Worm (Caenorhabditis elegans): ENCODE measurements around the gene sart-3.

Gene sart-3

ce11 chrIV:11349747-11350146 is 17.0 kb upstream of the sart-3 start:
- TF ChIP-seq nhr-71 (tag; optimal IDR thresholded peaks at IDR 0.05) (peak; percentile 37), unc-98 (GFP tag; IDR thresholded peaks at IDR 0.05) (no peak), unc-130 (tag; optimal IDR thresholded peaks at IDR 0.05) (no peak), sup-37 (GFP tag; optimal IDR thresholded peaks at IDR 0.05) (no peak), nhr-47 (tag; optimal IDR thresholded peaks at IDR 0.05) (peak; percentile 53), nhr-237 (tag; optimal IDR thresholded peaks at IDR 0.05) (no peak), mef-2 (tag; optimal IDR thresholded peaks at IDR 0.05) (peak; percentile 7), ztf-11 (tag; optimal IDR thresholded peaks at IDR 0.05) (no peak), efl-3 (GFP tag; optimal IDR thresholded peaks at IDR 0.05) (no peak), unc-30 (tag; optimal IDR thresholded peaks at IDR 0.05) (no peak), pag-3 (tag; optimal IDR thresholded peaks at IDR 0.05; ENCODE audit: borderline replicate concordance, insufficient read depth) (no peak), fkh-4 (tag; optimal IDR thresholded peaks at IDR 0.05; ENCODE audit: borderline replicate concordance) (no peak), nhr-11 (tag; optimal IDR thresholded peaks at IDR 0.05) (no peak), ama-1 (optimal IDR thresholded peaks at IDR 0.05) (no peak), efl-1 (optimal IDR thresholded peaks at IDR 0.05) (no peak), efl-1 (GFP tag; optimal IDR thresholded peaks at IDR 0.05 in 1 of 2) (no peak), ceh-90 (tag; optimal IDR thresholded peaks at IDR 0.05) (no peak), nhr-12 (tag; optimal IDR thresholded peaks at IDR 0.05) (no peak), lin-14 (GFP tag; optimal IDR thresholded peaks at IDR 0.05) (peak; percentile 62), irx-1 (tag; optimal IDR thresholded peaks at IDR 0.05) (no peak), Y116A8C.19 (tag; optimal IDR thresholded peaks at IDR 0.05; ENCODE audit: borderline replicate concordance) (no peak), zag-1 (tag; optimal IDR thresholded peaks at IDR 0.05) (no peak), dsc-1 (tag; optimal IDR thresholded peaks at IDR 0.05) (peak; percentile 55), nhr-76 (tag; optimal IDR thresholded peaks at IDR 0.05) (no peak), mab-9 (GFP tag; IDR thresholded peaks at IDR 0.05) (no peak), egl-13 (tag; optimal IDR thresholded peaks at IDR 0.05) (no peak), hlh-17 (GFP tag; optimal IDR thresholded peaks at IDR 0.05; ENCODE audit: borderline replicate concordance) (no peak), unc-62 (GFP tag; optimal IDR thresholded peaks at IDR 0.05) (no peak), mep-1 (tag; optimal IDR thresholded peaks at IDR 0.05) (no peak), blmp-1 (tag; optimal IDR thresholded peaks at IDR 0.05) (no peak), unc-86 (tag; optimal IDR thresholded peaks at IDR 0.05) (peak; percentile 7), ces-1 (GFP tag; optimal IDR thresholded peaks at IDR 0.05) (no peak), ceh-82 (tag; optimal IDR thresholded peaks at IDR 0.05) (peak in 1 of 3 experiments; percentile 1), lsy-2 (tag; optimal IDR thresholded peaks at IDR 0.05) (peak; percentile 0 to 28), pqm-1 (tag; optimal IDR thresholded peaks at IDR 0.05) (no peak), mdl-1 (tag; optimal IDR thresholded peaks at IDR 0.05) (no peak), elt-2 (tag; optimal IDR thresholded peaks at IDR 0.05) (no peak), grh-1 (GFP tag; IDR thresholded peaks at IDR 0.05) (no peak)

- no peak for TF ChIP-seq pag-3 (tag; optimal IDR thresholded peaks at IDR 0.05; ENCODE audit: borderline replicate concordance, insufficient read depth)
- TF ChIP-seq nhr-84 (tag; optimal IDR thresholded peaks at IDR 0.05), result no peak
- peak; percentile 34 for TF ChIP-seq lin-14 (GFP tag; optimal IDR thresholded peaks at IDR 0.05)
- no peak for TF ChIP-seq nhr-77 (tag; optimal IDR thresholded peaks at IDR 0.05)
Observed at ce11 chrIV:11348822-11349221, 16.1 kb upstream of the sart-3 start.

- TF ChIP-seq dsc-1 (tag; optimal IDR thresholded peaks at IDR 0.05) (peak; percentile 63), Y116A8C.19 (tag; optimal IDR thresholded peaks at IDR 0.05; ENCODE audit: borderline replicate concordance) (no peak), egl-13 (tag; optimal IDR thresholded peaks at IDR 0.05) (no peak), sptf-1 (tag; optimal IDR thresholded peaks at IDR 0.05) (no peak), grh-1 (GFP tag; IDR thresholded peaks at IDR 0.05) (no peak), fos-1 (tag; optimal IDR thresholded peaks at IDR 0.05) (no peak), snpc-4 (tag; optimal IDR thresholded peaks at IDR 0.05) (no peak), C16A3.4 (tag; optimal IDR thresholded peaks at IDR 0.05) (no peak), lin-15B (tag; optimal IDR thresholded peaks at IDR 0.05) (no peak), lin-35 (GFP tag; optimal IDR thresholded peaks at IDR 0.05) (no peak), unc-62 (GFP tag; optimal IDR thresholded peaks at IDR 0.05) (no peak), fkh-8 (tag; optimal IDR thresholded peaks at IDR 0.05) (peak; percentile 57), unc-86 (tag; optimal IDR thresholded peaks at IDR 0.05) (no peak), nhr-47 (tag; optimal IDR thresholded peaks at IDR 0.05) (peak; percentile 11), mef-2 (tag; optimal IDR thresholded peaks at IDR 0.05) (peak; percentile 6), nhr-85 (tag) (no peak), nhr-20 (tag; optimal IDR thresholded peaks at IDR 0.05) (no peak), unc-130 (tag; optimal IDR thresholded peaks at IDR 0.05) (no peak)
Observed at ce11 chrIV:11347275-11347674, 14.5 kb upstream of the sart-3 start.

Measured in whole organism, L1 larva.